Worm (Caenorhabditis elegans): ENCODE measurements around the gene Y102A5C.36.

The Y102A5C.36 gene

DNA sequence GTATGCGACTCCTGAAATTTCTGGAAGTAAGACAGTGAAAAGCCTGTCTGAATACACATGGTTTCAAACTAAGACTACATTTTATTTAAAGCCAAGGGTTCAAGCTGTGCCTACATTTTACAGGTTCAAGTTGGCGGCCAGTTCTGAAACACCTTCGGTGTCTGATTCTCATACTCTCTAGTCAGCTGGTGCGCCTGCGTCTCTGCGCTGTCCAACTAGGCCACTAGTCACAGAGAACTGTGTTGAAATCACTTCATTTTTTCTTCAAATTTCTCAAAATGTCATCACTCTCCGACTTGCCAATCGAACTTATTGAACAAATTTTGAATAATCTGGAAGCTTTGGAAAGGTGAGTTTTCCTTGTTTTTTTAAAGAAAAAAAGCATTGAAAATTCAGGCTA, 39.4 kb upstream of the Y102A5C.36 start, which contains the start of gene fbxa-90:
Gene fbxa-90 (plus strand): TSS at position 179 of the 400 bp plus-strand sequence.
- no peak for TF ChIP-seq sox-4 (tag; optimal IDR thresholded peaks at IDR 0.05)
- TF ChIP-seq odd-2 (tag; optimal IDR thresholded peaks at IDR 0.05) = no peak
- no peak for TF ChIP-seq lim-6 (tag; optimal IDR thresholded peaks at IDR 0.05)
- TF ChIP-seq fax-1 (tag; optimal IDR thresholded peaks at IDR 0.05) = no peak
- no peak for TF ChIP-seq tbx-2 (tag; optimal IDR thresholded peaks at IDR 0.05)
- no peak for TF ChIP-seq elt-4 (tag; optimal IDR thresholded peaks at IDR 0.05)
- TF ChIP-seq gmeb-2 (tag; optimal IDR thresholded peaks at IDR 0.05) = no peak
- no peak for TF ChIP-seq eyg-1 (tag; optimal IDR thresholded peaks at IDR 0.05)
- TF ChIP-seq ceh-19 (GFP tag; optimal IDR thresholded peaks at IDR 0.05) = no peak
- no peak for TF ChIP-seq K09A11.1 (tag; optimal IDR thresholded peaks at IDR 0.05; ENCODE audit: insufficient read depth)
- no peak for TF ChIP-seq mec-3 (tag; optimal IDR thresholded peaks at IDR 0.05; ENCODE audit: borderline replicate concordance)
- TF ChIP-seq C08G9.2 (tag; optimal IDR thresholded peaks at IDR 0.05) = no peak
- TF ChIP-seq unc-42 (tag; optimal IDR thresholded peaks at IDR 0.05) = no peak
- TF ChIP-seq dve-1 (tag; optimal IDR thresholded peaks at IDR 0.05) = no peak
- TF ChIP-seq fkh-10 (GFP tag; optimal IDR thresholded peaks at IDR 0.05) = no peak
- no peak for TF ChIP-seq pha-2 (tag; optimal IDR thresholded peaks at IDR 0.05)
- no peak for TF ChIP-seq hlh-30 (tag; optimal IDR thresholded peaks at IDR 0.05; ENCODE audit: insufficient read depth)
- no peak for TF ChIP-seq hlh-15 (tag; optimal IDR thresholded peaks at IDR 0.05)
- TF ChIP-seq ceh-24 (tag; optimal IDR thresholded peaks at IDR 0.05) = no peak
- no peak for TF ChIP-seq ceh-30 (tag; optimal IDR thresholded peaks at IDR 0.05)

- peak; percentile 98 for TF ChIP-seq unc-42 (tag; optimal IDR thresholded peaks at IDR 0.05)
- TF ChIP-seq ceh-22 (tag; optimal IDR thresholded peaks at IDR 0.05) = no peak
- TF ChIP-seq ceh-18 (tag; optimal IDR thresholded peaks at IDR 0.05) = peak; percentile 70
- no peak for TF ChIP-seq syd-9 (tag; optimal IDR thresholded peaks at IDR 0.05)
- peak; percentile 77 for TF ChIP-seq ceh-14 (tag; optimal IDR thresholded peaks at IDR 0.05)
- TF ChIP-seq dve-1 (tag; optimal IDR thresholded peaks at IDR 0.05) = peak; percentile 57
- TF ChIP-seq ceh-30 (tag; optimal IDR thresholded peaks at IDR 0.05) = no peak
- peak; percentile 52 for TF ChIP-seq tbx-2 (tag; optimal IDR thresholded peaks at IDR 0.05)
- peak; percentile 58 for TF ChIP-seq pros-1 (tag; optimal IDR thresholded peaks at IDR 0.05)
- peak; percentile 88 for TF ChIP-seq unc-55 (GFP tag; optimal IDR thresholded peaks at IDR 0.05)
- peak; percentile 56 for TF ChIP-seq ceh-34 (tag; optimal IDR thresholded peaks at IDR 0.05)
- peak; percentile 21 for TF ChIP-seq K09A11.1 (tag; optimal IDR thresholded peaks at IDR 0.05; ENCODE audit: insufficient read depth)
- TF ChIP-seq pax-1 (tag; optimal IDR thresholded peaks at IDR 0.05) = peak; percentile 94
- TF ChIP-seq pag-3 (tag; optimal IDR thresholded peaks at IDR 0.05; ENCODE audit: borderline replicate concordance) = no peak
- peak; percentile 58 for TF ChIP-seq ceh-31 (tag; optimal IDR thresholded peaks at IDR 0.05)
- TF ChIP-seq hlh-30 (tag; optimal IDR thresholded peaks at IDR 0.05; ENCODE audit: insufficient read depth) = peak; percentile 8
- TF ChIP-seq rnt-1 (tag; optimal IDR thresholded peaks at IDR 0.05) = peak; percentile 78
- TF ChIP-seq ceh-19 (GFP tag; optimal IDR thresholded peaks at IDR 0.05) = peak; percentile 34
- no peak for TF ChIP-seq dmd-4 (tag; optimal IDR thresholded peaks at IDR 0.05; ENCODE audit: borderline replicate concordance)
- TF ChIP-seq elt-2 (tag; optimal IDR thresholded peaks at IDR 0.05) = peak; percentile 61
- no peak for TF ChIP-seq gmeb-2 (tag; optimal IDR thresholded peaks at IDR 0.05)
- TF ChIP-seq ceh-48 (tag; optimal IDR thresholded peaks at IDR 0.05) = peak; percentile 9
- peak; percentile 86 for TF ChIP-seq nfya-1 (tag; optimal IDR thresholded peaks at IDR 0.05)
- TF ChIP-seq ref-2 (tag; optimal IDR thresholded peaks at IDR 0.05) = peak; percentile 66
- TF ChIP-seq ceh-45 (GFP tag; IDR thresholded peaks at IDR 0.05) = no peak
- TF ChIP-seq pqm-1 (tag; optimal IDR thresholded peaks at IDR 0.05) = peak; percentile 19
- peak; percentile 17 for TF ChIP-seq ets-4 (tag; optimal IDR thresholded peaks at IDR 0.05)
These were observed 38.4 kb upstream of the Y102A5C.36 start, which contains the start of gene efl-1 for ce11 chrV:16965655-16966054. Gene efl-1, minus strand, starts transcription at chrV:16965675.

ce11 chrV:16958975-16959374, 31.7 kb upstream of the Y102A5C.36 start:
- peak; percentile 84 for TF ChIP-seq nfya-1 (tag; optimal IDR thresholded peaks at IDR 0.05)
- no peak for TF ChIP-seq ztf-16 (tag; optimal IDR thresholded peaks at IDR 0.05)

Data from whole organism, late embryonic.